Fruit fly (Drosophila melanogaster) whole organism, wandering third instar larva: ENCODE measurements around the gene CG16956.

ENCODE experiments used
- Abd-B ChIP-seq: fragments of >200 bp; optimal IDR thresholded peaks from 2 replicates; lab custom pipeline; 2017; ENCODE audit warnings: missing biosample characterization, missing genetic modification characterization
- CG32264 ChIP-seq: fragments of 200-800 bp; sonication (Bioruptor generic); optimal IDR thresholded peaks from 2 replicates; lab custom pipeline; 2016; ENCODE audit warnings: missing biosample characterization, missing genetic modification characterization
- CG9705 ChIP-seq: fragments of 200-800 bp; sonication (Bioruptor generic); optimal IDR thresholded peaks from 2 replicates; lab custom pipeline; 2018; ENCODE audit warnings: missing biosample characterization, mild to moderate bottlenecking, missing genetic modification characterization
- CrebA ChIP-seq: fragments of 200-800 bp; sonication (Bioruptor generic); optimal IDR thresholded peaks from 2 replicates; lab custom pipeline; 2016; ENCODE audit warnings: missing biosample characterization, mild to moderate bottlenecking, missing genetic modification characterization, borderline replicate concordance
- Dfd ChIP-seq: fragments of >200 bp; optimal IDR thresholded peaks from 2 replicates; lab custom pipeline; 2017; ENCODE audit warnings: missing biosample characterization, missing genetic modification characterization
- Dif ChIP-seq: fragments of 200-275, 200-300 bp; sonication (Bioruptor generic); optimal IDR thresholded peaks from 2 replicates; lab custom pipeline; 2018; ENCODE audit warnings: missing biosample characterization, missing genetic modification characterization; ENCODE audit not compliant: partially characterized antibody
- GATAd ChIP-seq: sonication (Bioruptor generic); optimal IDR thresholded peaks from 2 replicates; lab custom pipeline; 2016; ENCODE audit warnings: missing biosample characterization, missing genetic modification characterization
- HLH106 ChIP-seq: fragments of 200-800 bp; optimal IDR thresholded peaks from 3 replicates; lab custom pipeline; 2019; ENCODE audit warnings: missing biosample characterization, mild to moderate bottlenecking, missing genetic modification characterization, moderate library complexity
- Hnf4 ChIP-seq: fragments of 200-800 bp; sonication (Bioruptor generic); optimal IDR thresholded peaks from 2 replicates; lab custom pipeline; 2016; ENCODE audit warnings: missing biosample characterization, mild to moderate bottlenecking, missing genetic modification characterization
- Hr78 ChIP-seq: fragments of >200 bp; optimal IDR thresholded peaks from 2 replicates; lab custom pipeline; 2017; ENCODE audit warnings: missing biosample characterization, missing genetic modification characterization
- Hr83 ChIP-seq: fragments of 200-300 bp; sonication (Bioruptor generic); optimal IDR thresholded peaks from 2 replicates; lab custom pipeline; 2016; ENCODE audit warnings: missing biosample characterization, mild to moderate bottlenecking, missing genetic modification characterization, moderate library complexity; ENCODE audit not compliant: poor library complexity, severe bottlenecking
- Jra ChIP-seq: sonication (Bioruptor generic); optimal IDR thresholded peaks from 2 replicates; lab custom pipeline; 2016; ENCODE audit warnings: missing biosample characterization, missing genetic modification characterization
- Myc ChIP-seq: fragments of >200 bp; optimal IDR thresholded peaks from 2 replicates; lab custom pipeline; 2017
- N ChIP-seq: fragments of >200 bp; optimal IDR thresholded peaks from 2 replicates; lab custom pipeline; 2018; ENCODE audit warnings: missing biosample characterization, missing external identifiers, missing genetic modification characterization
- OdsH ChIP-seq: fragments of 200-800 bp; sonication (Bioruptor generic); optimal IDR thresholded peaks from 2 replicates; lab custom pipeline; 2016; ENCODE audit warnings: missing biosample characterization, mild to moderate bottlenecking, missing genetic modification characterization
- Rel ChIP-seq, 2 experiments: fragments of 200-800 bp; sonication (Bioruptor generic) in 1 of 2; optimal IDR thresholded peaks; 2 replicates in 1 of 2; 3 replicates in 1 of 2; lab custom pipeline; 2016 to 2019; ENCODE audit warnings: mild to moderate bottlenecking in 2 of 2, missing biosample characterization in 2 of 2, missing genetic modification characterization in 2 of 2, moderate library complexity in 1 of 2
- Sp1 ChIP-seq: fragments of 200-800 bp; sonication (Bioruptor generic); optimal IDR thresholded peaks from 3 replicates; lab custom pipeline; 2019; ENCODE audit warnings: missing biosample characterization, mild to moderate bottlenecking, missing genetic modification characterization, moderate library complexity
- Vsx2 ChIP-seq: fragments of 200-300, 225-300 bp; sonication (Bioruptor generic); optimal IDR thresholded peaks from 2 replicates; lab custom pipeline; 2018; ENCODE audit warnings: missing biosample characterization, missing genetic modification characterization; ENCODE audit not compliant: partially characterized antibody
- br ChIP-seq: fragments of 200-800 bp; sonication (Bioruptor generic); optimal IDR thresholded peaks from 2 replicates; lab custom pipeline; 2016; ENCODE audit warnings: missing biosample characterization, missing genetic modification characterization
- brk ChIP-seq: fragments of 200-800 bp; sonication (Bioruptor generic); optimal IDR thresholded peaks from 2 replicates; lab custom pipeline; 2016; ENCODE audit warnings: missing biosample characterization, mild to moderate bottlenecking, missing genetic modification characterization
- dl ChIP-seq, 2 experiments: fragments of 175-275, 200-275 bp in 1 of 2; fragments of 200-275 bp in 1 of 2; sonication (Bioruptor generic); optimal IDR thresholded peaks; lab custom pipeline; 2018; ENCODE audit warnings: mild to moderate bottlenecking in 2 of 2, missing biosample characterization in 2 of 2, missing genetic modification characterization in 2 of 2, moderate library complexity in 2 of 2; ENCODE audit not compliant: partially characterized antibody in 2 of 2, insufficient read depth in 1 of 2
- dmrt93B ChIP-seq: fragments of 200-800 bp; sonication (Bioruptor generic); optimal IDR thresholded peaks from 2 replicates; lab custom pipeline; 2018; ENCODE audit warnings: missing biosample characterization, mild to moderate bottlenecking, missing genetic modification characterization
- dsf ChIP-seq: sonication (Bioruptor generic); optimal IDR thresholded peaks from 2 replicates; lab custom pipeline; 2016; ENCODE audit warnings: missing biosample characterization, missing genetic modification characterization, borderline replicate concordance
- ey ChIP-seq: fragments of 200-800 bp; sonication (Bioruptor generic); optimal IDR thresholded peaks from 2 replicates; lab custom pipeline; 2016; ENCODE audit warnings: missing biosample characterization, missing genetic modification characterization
- foxo ChIP-seq, 2 experiments: fragments of 200-800 bp; sonication (Bioruptor generic); optimal IDR thresholded peaks; 2 replicates in 1 of 2; 3 replicates in 1 of 2; lab custom pipeline; 2016 to 2017; ENCODE audit warnings: missing biosample characterization in 2 of 2, missing genetic modification characterization in 2 of 2
- fru ChIP-seq: fragments of 200-800 bp; sonication (Bioruptor generic); optimal IDR thresholded peaks from 3 replicates; lab custom pipeline; 2016; ENCODE audit warnings: missing biosample characterization, mild to moderate bottlenecking, missing genetic modification characterization
- h ChIP-seq: fragments of 200-800 bp; sonication (Bioruptor generic); optimal IDR thresholded peaks from 3 replicates; lab custom pipeline; 2016; ENCODE audit warnings: missing biosample characterization, mild to moderate bottlenecking, missing genetic modification characterization
- jim ChIP-seq: fragments of 175-275, 200-325 bp; sonication (Bioruptor generic); optimal IDR thresholded peaks from 2 replicates; lab custom pipeline; 2016; ENCODE audit warnings: missing biosample characterization, mild to moderate bottlenecking, missing genetic modification characterization
- lola ChIP-seq: fragments of >200 bp; optimal IDR thresholded peaks from 2 replicates; lab custom pipeline; 2017; ENCODE audit warnings: missing biosample characterization, missing genetic modification characterization
- pan ChIP-seq: fragments of >200 bp; optimal IDR thresholded peaks from 2 replicates; lab custom pipeline; 2017
- psq ChIP-seq: fragments of 200-800 bp; sonication (Bioruptor generic); optimal IDR thresholded peaks from 3 replicates; lab custom pipeline; 2017; ENCODE audit warnings: missing biosample characterization, mild to moderate bottlenecking, missing genetic modification characterization, moderate library complexity
- rgr ChIP-seq: fragments of 200-800 bp; sonication (Bioruptor generic); optimal IDR thresholded peaks from 3 replicates; lab custom pipeline; 2016; ENCODE audit warnings: missing biosample characterization, mild to moderate bottlenecking, missing genetic modification characterization
- sage ChIP-seq: fragments of 200-800 bp; sonication (Bioruptor generic); optimal IDR thresholded peaks from 2 replicates; lab custom pipeline; 2016; ENCODE audit warnings: missing biosample characterization, mild to moderate bottlenecking, missing genetic modification characterization
- sv ChIP-seq: fragments of 200-800 bp; sonication (Bioruptor generic); optimal IDR thresholded peaks from 3 replicates; lab custom pipeline; 2016; ENCODE audit warnings: missing biosample characterization, missing genetic modification characterization
- tai ChIP-seq: sonication (Bioruptor generic); optimal IDR thresholded peaks from 2 replicates; lab custom pipeline; 2016; ENCODE audit warnings: missing biosample characterization, missing genetic modification characterization
- usp ChIP-seq: fragments of >200 bp; optimal IDR thresholded peaks from 2 replicates; lab custom pipeline; 2017; ENCODE audit warnings: missing biosample characterization, missing genetic modification characterization
- woc ChIP-seq: sonication (Bioruptor generic); optimal IDR thresholded peaks from 2 replicates; lab custom pipeline; 2016; ENCODE audit warnings: missing biosample characterization, mild to moderate bottlenecking, missing genetic modification characterization

Gene CG16956

dm6 chr2L:13378488-13378964 is 35.8 kb downstream of the CG16956 start, which contains the start of the genes CG9302 and beta'COP:
CG9302 (minus strand) TSS chr2L:13378538.
beta'COP (plus strand) TSS chr2L:13378902.
- TF ChIP-seq OdsH (GFP tag; lab: Kevin White, UChicago): peak; percentile 63
- TF ChIP-seq Rel (GFP tag; optimal IDR thresholded peaks at IDR 0.05; lab: Kevin White, UChicago): no peak
- peak; percentile 25 for TF ChIP-seq Rel (tag; optimal IDR thresholded peaks at IDR 0.05; lab: Kevin White, UChicago)
- no peak for TF ChIP-seq lola (GFP tag; lab: Kevin White, UChicago)
- TF ChIP-seq GATAd (GFP tag; lab: Kevin White, UChicago): peak; percentile 12
- TF ChIP-seq psq (GFP tag; lab: Kevin White, UChicago): peak; percentile 61
- TF ChIP-seq foxo (GFP tag; optimal IDR thresholded peaks at IDR 0.05; lab: Kevin White, UChicago): peak in 1 of 2 experiments; percentile 80
- no peak for TF ChIP-seq tai (GFP tag; lab: Kevin White, UChicago)
- no peak for TF ChIP-seq pan (lab: Kevin White, UChicago)
- no peak for TF ChIP-seq Vsx2
- no peak for TF ChIP-seq usp (GFP tag; lab: Kevin White, UChicago)
- TF ChIP-seq Hnf4 (GFP tag; lab: Kevin White, UChicago): no peak
- TF ChIP-seq rgr (GFP tag; lab: Kevin White, UChicago): no peak
- no peak for TF ChIP-seq brk (GFP tag; lab: Kevin White, UChicago)
- TF ChIP-seq woc (GFP tag; lab: Kevin White, UChicago): peak; percentile 83
- TF ChIP-seq sv (GFP tag; lab: Kevin White, UChicago): peak; percentile 53
- TF ChIP-seq CrebA (GFP tag; lab: Kevin White, UChicago): no peak
- no peak for TF ChIP-seq Jra (GFP tag; lab: Kevin White, UChicago)
- no peak for TF ChIP-seq sage (GFP tag; lab: Kevin White, UChicago)
- peak; percentile 86 for TF ChIP-seq HLH106
- TF ChIP-seq Sp1 (GFP tag; lab: Kevin White, UChicago): peak; percentile 77
- TF ChIP-seq Hr78 (GFP tag; lab: Kevin White, UChicago): no peak
- no peak for TF ChIP-seq Abd-B
- no peak for TF ChIP-seq Dfd
- TF ChIP-seq h (GFP tag; lab: Kevin White, UChicago): no peak
- TF ChIP-seq CG32264 (GFP tag; lab: Kevin White, UChicago): no peak
- TF ChIP-seq ey: peak; percentile 35
- no peak for TF ChIP-seq dsf (GFP tag; lab: Kevin White, UChicago)
- TF ChIP-seq CG9705 (GFP tag; lab: Kevin White, UChicago): peak; percentile 66
- TF ChIP-seq br (GFP tag; lab: Kevin White, UChicago): no peak
- no peak for TF ChIP-seq jim (GFP tag; lab: Kevin White, UChicago)
- no peak for TF ChIP-seq Dif (GFP tag; lab: Kevin White, UChicago)
- peak; percentile 97 for TF ChIP-seq Myc (lab: Kevin White, UChicago)

dm6 chr2L:13376086-13376485 is 38.3 kb downstream of the CG16956 start:
- TF ChIP-seq HLH106 (no peak), Hr78 (GFP tag; lab: Kevin White, UChicago) (no peak), Abd-B (no peak), OdsH (GFP tag; lab: Kevin White, UChicago) (no peak), Vsx2 (no peak)

- TF ChIP-seq ey (peak; percentile 98), Sp1 (GFP tag; lab: Kevin White, UChicago) (peak; percentile 95), GATAd (GFP tag; lab: Kevin White, UChicago) (peak; percentile 93), tai (GFP tag; lab: Kevin White, UChicago) (no peak), brk (GFP tag; lab: Kevin White, UChicago) (no peak), Hnf4 (GFP tag; lab: Kevin White, UChicago) (peak; percentile 96), sv (GFP tag; lab: Kevin White, UChicago) (peak; percentile 99), Vsx2 (no peak), psq (GFP tag; lab: Kevin White, UChicago) (peak; percentile 94), sage (GFP tag; lab: Kevin White, UChicago) (no peak), jim (GFP tag; lab: Kevin White, UChicago) (peak; percentile 62), lola (GFP tag; lab: Kevin White, UChicago) (no peak), N (GFP tag; lab: Kevin White, UChicago) (no peak), Jra (GFP tag; lab: Kevin White, UChicago) (peak; percentile 98), dmrt93B (peak; percentile 98), pan (lab: Kevin White, UChicago) (no peak), rgr (GFP tag; lab: Kevin White, UChicago) (peak; percentile 97), Myc (lab: Kevin White, UChicago) (peak; percentile 92), h (GFP tag; lab: Kevin White, UChicago) (peak; percentile 98), fru (GFP tag; lab: Kevin White, UChicago) (peak; percentile 98), Abd-B (no peak), br (GFP tag; lab: Kevin White, UChicago) (peak; percentile 97), dl (GFP tag; optimal IDR thresholded peaks at IDR 0.05; lab: Kevin White, UChicago; ENCODE audit: insufficient read depth in 1 of 2, partially characterized antibody in 2 of 2) (no peak), Rel (GFP tag; optimal IDR thresholded peaks at IDR 0.05; lab: Kevin White, UChicago) (no peak), Rel (tag; optimal IDR thresholded peaks at IDR 0.05; lab: Kevin White, UChicago) (peak; percentile 69), OdsH (GFP tag; lab: Kevin White, UChicago) (peak; percentile 96), Dfd (no peak), Dif (GFP tag; lab: Kevin White, UChicago) (no peak), Hr83 (peak; percentile 19), foxo (GFP tag; optimal IDR thresholded peaks at IDR 0.05; lab: Kevin White, UChicago) (peak; percentile 78 to 98), CrebA (GFP tag; lab: Kevin White, UChicago) (no peak), woc (GFP tag; lab: Kevin White, UChicago) (peak; percentile 99), Hr78 (GFP tag; lab: Kevin White, UChicago) (no peak), dsf (GFP tag; lab: Kevin White, UChicago) (peak; percentile 96)
These were observed 40.7 kb downstream of the CG16956 start, which contains the start of the genes Bdp1 and CG6565 for dm6 chr2L:13373435-13374242. Bdp1 (minus strand) TSS chr2L:13373890. CG6565 (plus strand) TSS chr2L:13374019.
